Fruit fly (Drosophila melanogaster): ENCODE results near the gene CG43307.

- TF ChIP-seq cic (GFP tag; optimal IDR thresholded peaks at IDR 0.05), result no peak
- no peak for TF ChIP-seq kay (GFP tag; ENCODE audit: borderline replicate concordance)
- no peak for TF ChIP-seq pad (GFP tag; optimal IDR thresholded peaks at IDR 0.05)
- no peak for TF ChIP-seq CG7101 (tag; optimal IDR thresholded peaks at IDR 0.05)
- no peak for TF ChIP-seq ovo (GFP tag; optimal IDR thresholded peaks at IDR 0.05)
- TF ChIP-seq cnc (optimal IDR thresholded peaks at IDR 0.05), result no peak
- TF ChIP-seq CG12768 (GFP tag; optimal IDR thresholded peaks at IDR 0.05), result no peak
These were observed 45.3 kb upstream of the CG43307 start, which contains the start of gene obst-E for dm6 chr2L:5766042-5766441.
